Worm (Caenorhabditis elegans): ENCODE results near the gene T13C2.7.

The T13C2.7 gene

DNA sequence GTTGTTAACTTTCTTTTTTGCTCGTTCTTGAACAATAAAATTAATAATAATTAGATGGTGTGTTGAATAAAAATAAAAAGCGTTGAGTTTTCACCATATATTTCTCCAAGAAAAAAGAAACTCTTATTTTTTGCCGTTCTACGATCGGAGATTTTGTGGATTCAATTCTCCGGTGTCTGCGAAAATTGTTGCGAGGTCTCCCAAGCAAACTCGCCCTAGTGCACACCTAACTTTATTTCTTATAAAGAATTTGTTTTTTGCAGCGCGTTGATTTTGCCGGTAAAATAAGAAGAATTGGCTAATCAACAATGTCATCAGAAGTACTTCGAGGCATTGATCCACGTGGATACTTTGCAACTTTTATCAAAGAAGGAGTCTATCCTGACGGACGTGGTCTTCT is 37.8 kb upstream of the T13C2.7 start, which contains the start of gene exos-8:
Gene exos-8, plus strand, starts transcription at position 264 of the 400 bp plus-strand sequence.
- TF ChIP-seq ceh-43 (GFP tag; optimal IDR thresholded peaks at IDR 0.05), result no peak
- TF ChIP-seq pha-4 (tag; optimal IDR thresholded peaks at IDR 0.05), result no peak
- TF ChIP-seq nhr-237 (tag; optimal IDR thresholded peaks at IDR 0.05), result peak; percentile 49
- peak; percentile 28 for TF ChIP-seq M03D4.4 (tag; optimal IDR thresholded peaks at IDR 0.05)
- TF ChIP-seq lsy-2 (tag; optimal IDR thresholded peaks at IDR 0.05), result peak; percentile 67
- TF ChIP-seq cnd-1 (tag; optimal IDR thresholded peaks at IDR 0.05), result peak; percentile 46
- no peak for TF ChIP-seq bed-3 (GFP tag; optimal IDR thresholded peaks at IDR 0.05)
- peak; percentile 76 for TF ChIP-seq ces-1 (GFP tag; optimal IDR thresholded peaks at IDR 0.05)
- TF ChIP-seq drap-1 (GFP tag; optimal IDR thresholded peaks at IDR 0.05), result peak; percentile 6
- TF ChIP-seq mep-1 (tag; optimal IDR thresholded peaks at IDR 0.05), result peak; percentile 67
- TF ChIP-seq lin-32 (GFP tag; optimal IDR thresholded peaks at IDR 0.05), result peak; percentile 1
- TF ChIP-seq mls-2 (tag; optimal IDR thresholded peaks at IDR 0.05), result peak; percentile 50
- TF ChIP-seq lin-13 (tag; optimal IDR thresholded peaks at IDR 0.05), result peak; percentile 34

ce11 chrII:6742614-6743013 is 36.6 kb upstream of the T13C2.7 start, which contains the start of gene F41G3.6:
F41G3.6 (plus strand) TSS chrII:6742914.
- TF ChIP-seq drap-1 (GFP tag; optimal IDR thresholded peaks at IDR 0.05), result no peak
- no peak for TF ChIP-seq ceh-39 (tag; optimal IDR thresholded peaks at IDR 0.05)
- TF ChIP-seq mep-1 (tag; optimal IDR thresholded peaks at IDR 0.05), result no peak
- no peak for TF ChIP-seq unc-120 (tag; optimal IDR thresholded peaks at IDR 0.05; ENCODE audit: poor library complexity, severe bottlenecking)
- TF ChIP-seq flh-1 (GFP tag; optimal IDR thresholded peaks at IDR 0.05), result no peak
- TF ChIP-seq sem-2 (GFP tag; optimal IDR thresholded peaks at IDR 0.05), result no peak
- TF ChIP-seq ham-2 (GFP tag; optimal IDR thresholded peaks at IDR 0.05), result no peak
- TF ChIP-seq mls-2 (tag; optimal IDR thresholded peaks at IDR 0.05), result no peak
- no peak for TF ChIP-seq snpc-4 (tag; optimal IDR thresholded peaks at IDR 0.05)
- TF ChIP-seq ces-1 (GFP tag; optimal IDR thresholded peaks at IDR 0.05), result no peak
- no peak for TF ChIP-seq unc-39 (tag; optimal IDR thresholded peaks at IDR 0.05)
- TF ChIP-seq nhr-28 (tag; optimal IDR thresholded peaks at IDR 0.05), result no peak
- TF ChIP-seq nhr-76 (tag; optimal IDR thresholded peaks at IDR 0.05), result no peak
- TF ChIP-seq nhr-2 (tag; optimal IDR thresholded peaks at IDR 0.05), result no peak
- no peak for TF ChIP-seq ztf-11 (tag; optimal IDR thresholded peaks at IDR 0.05)

- TF ChIP-seq drap-1 (GFP tag; optimal IDR thresholded peaks at IDR 0.05) (no peak), tbx-8 (GFP tag; optimal IDR thresholded peaks at IDR 0.05) (no peak), nhr-76 (tag; optimal IDR thresholded peaks at IDR 0.05) (no peak), ham-2 (GFP tag; optimal IDR thresholded peaks at IDR 0.05) (no peak), sptf-1 (tag; optimal IDR thresholded peaks at IDR 0.05) (no peak), mab-5 (tag; optimal IDR thresholded peaks at IDR 0.05) (no peak), snpc-4 (tag; optimal IDR thresholded peaks at IDR 0.05) (no peak), mep-1 (tag; optimal IDR thresholded peaks at IDR 0.05) (no peak), M03D4.4 (tag; optimal IDR thresholded peaks at IDR 0.05) (no peak)
Observed at ce11 chrII:6744648-6745047, 34.6 kb upstream of the T13C2.7 start, which contains the start of gene ins-15. ins-15 (minus strand) TSS chrII:6744748.

ce11 chrII:6745783-6746182 is 33.4 kb upstream of the T13C2.7 start, which contains the start of gene ins-14:
ins-14 (minus strand) TSS chrII:6745814.
- TF ChIP-seq mab-5 (tag; optimal IDR thresholded peaks at IDR 0.05) (no peak), lin-32 (GFP tag; optimal IDR thresholded peaks at IDR 0.05) (no peak), drap-1 (GFP tag; optimal IDR thresholded peaks at IDR 0.05) (no peak)

ce11 chrII:6746404-6746803 is 32.8 kb upstream of the T13C2.7 start, which contains the start of gene F41G3.5:
F41G3.5 (plus strand) TSS chrII:6746704.
- TF ChIP-seq zip-8 (tag; optimal IDR thresholded peaks at IDR 0.05), result no peak
- TF ChIP-seq unc-62 (GFP tag; optimal IDR thresholded peaks at IDR 0.05), result no peak
- no peak for TF ChIP-seq pha-4 (tag; optimal IDR thresholded peaks at IDR 0.05)

- TF ChIP-seq drap-1 (GFP tag; optimal IDR thresholded peaks at IDR 0.05), result no peak
- TF ChIP-seq mep-1 (tag; optimal IDR thresholded peaks at IDR 0.05), result no peak
- no peak for TF ChIP-seq nhr-12 (tag; optimal IDR thresholded peaks at IDR 0.05)
- no peak for TF ChIP-seq unc-39 (tag; optimal IDR thresholded peaks at IDR 0.05)
- no peak for TF ChIP-seq unc-62 (GFP tag; optimal IDR thresholded peaks at IDR 0.05)
- no peak for TF ChIP-seq nhr-76 (tag; optimal IDR thresholded peaks at IDR 0.05)
- TF ChIP-seq sptf-1 (tag; optimal IDR thresholded peaks at IDR 0.05), result no peak
Observed at ce11 chrII:6749422-6749821, 29.8 kb upstream of the T13C2.7 start, which contains the start of gene F41G3.10. F41G3.10 (minus strand) TSS chrII:6749522.

Measured in whole organism, mixed stage, embryonic.